Worm (Caenorhabditis elegans) whole organism, L2 larva: ENCODE measurements around the gene hlh-4.

ENCODE experiments used
- C34F6.9 ChIP-seq: fragments of 150-350 bp; optimal IDR thresholded peaks from 2 replicates; lab custom pipeline; 2014; ENCODE audit warnings: missing biosample characterization, missing genetic modification characterization
- F13H6.1 ChIP-seq: sonication (generic microtip); optimal IDR thresholded peaks from 2 replicates; lab custom pipeline; 2016; ENCODE audit warnings: missing genetic modification characterization, missing compliant biosample characterization
- R02D3.7 ChIP-seq: fragments of 150-350 bp; optimal IDR thresholded peaks from 2 replicates; lab custom pipeline; 2014; ENCODE audit warnings: missing biosample characterization, missing genetic modification characterization
- Y55F3AM.14 ChIP-seq: fragments of 200-800 bp; sonication (Bioruptor generic); optimal IDR thresholded peaks from 2 replicates; lab custom pipeline; 2018; ENCODE audit warnings: mild to moderate bottlenecking, missing genetic modification characterization, missing compliant biosample characterization
- ZK546.5 ChIP-seq: sonication (generic microtip); optimal IDR thresholded peaks from 2 replicates; lab custom pipeline; 2017; ENCODE audit warnings: missing biosample characterization, missing genetic modification characterization
- alr-1 ChIP-seq: fragments of 150-350 bp; optimal IDR thresholded peaks from 2 replicates; lab custom pipeline; 2014; ENCODE audit warnings: missing biosample characterization, missing genetic modification characterization
- aly-2 ChIP-seq: fragments of 150-350 bp; optimal IDR thresholded peaks from 2 replicates; lab custom pipeline; 2014; ENCODE audit warnings: missing biosample characterization, missing genetic modification characterization
- ama-1 ChIP-seq: fragments of 150-350 bp; optimal IDR thresholded peaks from 2 replicates; lab custom pipeline; 2018; ENCODE audit warnings: inconsistent platforms
- blmp-1 ChIP-seq: sonication (generic microtip); optimal IDR thresholded peaks from 2 replicates; lab custom pipeline; 2017; ENCODE audit warnings: missing genetic modification characterization, mild to moderate bottlenecking, missing compliant biosample characterization, antibody characterized with exemption, moderate library complexity; ENCODE audit not compliant: insufficient read depth
- ceh-16 ChIP-seq: fragments of 150-350 bp; optimal IDR thresholded peaks from 2 replicates; lab custom pipeline; 2014; ENCODE audit warnings: missing biosample characterization, missing genetic modification characterization
- ceh-82 ChIP-seq: fragments of 150-350 bp; optimal IDR thresholded peaks from 2 replicates; lab custom pipeline; 2014; ENCODE audit warnings: missing biosample characterization, missing genetic modification characterization
- crh-2 ChIP-seq: sonication (generic microtip); optimal IDR thresholded peaks from 2 replicates; lab custom pipeline; 2017; ENCODE audit warnings: missing biosample characterization, missing genetic modification characterization
- dmd-4 ChIP-seq: sonication (generic microtip); optimal IDR thresholded peaks from 2 replicates; lab custom pipeline; 2017; ENCODE audit warnings: missing biosample characterization, missing genetic modification characterization
- elt-1 ChIP-seq: fragments of 150-350 bp; optimal IDR thresholded peaks from 2 replicates; lab custom pipeline; 2014; ENCODE audit warnings: missing biosample characterization, missing genetic modification characterization
- elt-3 ChIP-seq: sonication (generic microtip); optimal IDR thresholded peaks from 2 replicates; lab custom pipeline; 2017; ENCODE audit warnings: missing biosample characterization, missing genetic modification characterization
- fos-1 ChIP-seq: fragments of 150-350 bp; optimal IDR thresholded peaks from 2 replicates; lab custom pipeline; 2014; ENCODE audit warnings: missing biosample characterization, missing genetic modification characterization
- gmeb-1 ChIP-seq: fragments of 150-350 bp; optimal IDR thresholded peaks from 2 replicates; lab custom pipeline; 2014; ENCODE audit warnings: missing biosample characterization, missing genetic modification characterization
- lin-11 ChIP-seq: fragments of 150-350 bp; sonication (generic microtip); optimal IDR thresholded peaks from 2 replicates; lab custom pipeline; 2014; ENCODE audit warnings: missing biosample characterization, missing genetic modification characterization, inconsistent platforms, mixed read lengths
- lin-13 ChIP-seq: fragments of 150-350 bp; optimal IDR thresholded peaks from 2 replicates; lab custom pipeline; 2014; ENCODE audit warnings: missing biosample characterization, missing genetic modification reagents, missing genetic modification characterization
- lin-39 ChIP-seq: fragments of 150-350 bp; optimal IDR thresholded peaks from 2 replicates; lab custom pipeline; 2014; ENCODE audit warnings: missing biosample characterization, missing genetic modification reagents, missing genetic modification characterization
- lsy-2 ChIP-seq, 2 experiments: fragments of 150-350 bp in 1 of 2; sonication (generic microtip) in 1 of 2; optimal IDR thresholded peaks; 2 replicates each; lab custom pipeline; 2014 to 2017; ENCODE audit warnings: missing biosample characterization in 2 of 2, missing genetic modification characterization in 2 of 2
- mab-5 ChIP-seq: fragments of 150-350 bp; optimal IDR thresholded peaks from 2 replicates; lab custom pipeline; 2014; ENCODE audit warnings: missing biosample characterization, missing genetic modification characterization
- mbf-1 ChIP-seq: sonication (generic microtip); optimal IDR thresholded peaks from 2 replicates; lab custom pipeline; 2017; ENCODE audit warnings: missing biosample characterization, missing genetic modification characterization
- mdl-1 ChIP-seq, 2 experiments: fragments of 150-350 bp in 1 of 2; sonication (generic microtip) in 1 of 2; optimal IDR thresholded peaks; 2 replicates each; lab custom pipeline; 2017; ENCODE audit warnings: missing biosample characterization in 2 of 2, missing genetic modification characterization in 2 of 2
- nhr-10 ChIP-seq: sonication (generic microtip); optimal IDR thresholded peaks from 2 replicates; lab custom pipeline; 2017; ENCODE audit warnings: missing biosample characterization, missing genetic modification characterization
- nhr-11 ChIP-seq: fragments of 150-350 bp; optimal IDR thresholded peaks from 2 replicates; lab custom pipeline; 2014; ENCODE audit warnings: missing biosample characterization, missing genetic modification characterization
- nhr-12 ChIP-seq: fragments of 150-350 bp; optimal IDR thresholded peaks from 2 replicates; lab custom pipeline; 2014; ENCODE audit warnings: missing biosample characterization, missing genetic modification characterization
- nhr-129 ChIP-seq: fragments of 150-350 bp; optimal IDR thresholded peaks from 2 replicates; lab custom pipeline; 2014; ENCODE audit warnings: missing biosample characterization, missing genetic modification characterization
- nhr-21 ChIP-seq: fragments of 150-350 bp; optimal IDR thresholded peaks from 2 replicates; lab custom pipeline; 2014; ENCODE audit warnings: missing biosample characterization, missing genetic modification characterization
- nhr-23 ChIP-seq: fragments of 150-350 bp; optimal IDR thresholded peaks from 2 replicates; lab custom pipeline; 2014; ENCODE audit warnings: missing biosample characterization, missing genetic modification reagents, missing genetic modification characterization
- nhr-237 ChIP-seq: fragments of 150-350 bp; optimal IDR thresholded peaks from 2 replicates; lab custom pipeline; 2014; ENCODE audit warnings: missing biosample characterization, missing genetic modification characterization
- nhr-25 ChIP-seq: fragments of 150-350 bp; sonication (generic microtip); optimal IDR thresholded peaks from 3 replicates; lab custom pipeline; 2014; ENCODE audit warnings: missing biosample characterization, missing genetic modification characterization
- nhr-6 ChIP-seq: fragments of 150-350 bp; optimal IDR thresholded peaks from 2 replicates; lab custom pipeline; 2014; ENCODE audit warnings: missing biosample characterization, missing genetic modification characterization
- nhr-77 ChIP-seq: fragments of 150-350 bp; optimal IDR thresholded peaks from 2 replicates; lab custom pipeline; 2014; ENCODE audit warnings: missing biosample characterization, missing genetic modification characterization
- peb-1 ChIP-seq: fragments of 150-350 bp; optimal IDR thresholded peaks from 2 replicates; lab custom pipeline; 2014; ENCODE audit warnings: missing biosample characterization, missing genetic modification characterization
- sem-4 ChIP-seq: fragments of 150-350 bp; optimal IDR thresholded peaks from 2 replicates; lab custom pipeline; 2014; ENCODE audit warnings: missing biosample characterization, missing genetic modification reagents, missing genetic modification characterization
- skn-1 ChIP-seq: sonication (generic microtip); optimal IDR thresholded peaks from 2 replicates; lab custom pipeline; 2017; ENCODE audit warnings: missing biosample characterization, missing genetic modification characterization
- sma-3 ChIP-seq: sonication (generic microtip); optimal IDR thresholded peaks from 2 replicates; lab custom pipeline; 2016; ENCODE audit warnings: missing genetic modification reagents, missing genetic modification characterization, missing compliant biosample characterization
- sma-9 ChIP-seq, 2 experiments: fragments of 150-350 bp in 1 of 2; sonication (generic microtip) in 1 of 2; optimal IDR thresholded peaks; 2 replicates each; lab custom pipeline; 2014 to 2016; ENCODE audit warnings: missing genetic modification characterization in 2 of 2, mild to moderate bottlenecking in 1 of 2, missing biosample characterization in 1 of 2, missing compliant biosample characterization in 1 of 2, missing genetic modification reagents in 1 of 2, moderate library complexity in 1 of 2
- snpc-4 ChIP-seq: fragments of 150-350 bp; optimal IDR thresholded peaks from 2 replicates; lab custom pipeline; 2014; ENCODE audit warnings: missing biosample characterization, missing genetic modification characterization
- unc-39 ChIP-seq: fragments of 150-350 bp; optimal IDR thresholded peaks from 2 replicates; lab custom pipeline; 2014; ENCODE audit warnings: missing biosample characterization, missing genetic modification characterization
- unc-55 ChIP-seq: fragments of 150-350 bp; sonication (generic microtip); optimal IDR thresholded peaks from 3 replicates; lab custom pipeline; 2014; ENCODE audit warnings: missing biosample characterization, missing genetic modification reagents, missing genetic modification characterization
- unc-62 ChIP-seq: fragments of 150-350 bp; optimal IDR thresholded peaks from 2 replicates; lab custom pipeline; 2014; ENCODE audit warnings: missing biosample characterization, missing genetic modification reagents, missing genetic modification characterization
- zag-1 ChIP-seq: fragments of 150-350 bp; optimal IDR thresholded peaks from 2 replicates; lab custom pipeline; 2014; ENCODE audit warnings: missing biosample characterization, missing genetic modification characterization
- ztf-1 ChIP-seq: fragments of 200-800 bp; sonication (Bioruptor generic); conservative IDR thresholded peaks from 2 replicates; pipeline ENCODE4 v1.3.6; 2022; ENCODE audit warnings: missing genetic modification characterization, missing compliant biosample characterization
- ztf-11 ChIP-seq: sonication (generic microtip); optimal IDR thresholded peaks from 2 replicates; lab custom pipeline; 2017; ENCODE audit warnings: missing biosample characterization, missing genetic modification characterization
- ztf-4 ChIP-seq: fragments of 150-350 bp; optimal IDR thresholded peaks from 2 replicates; lab custom pipeline; 2014; ENCODE audit warnings: missing biosample characterization, missing genetic modification characterization

hlh-4 gene

DNA sequence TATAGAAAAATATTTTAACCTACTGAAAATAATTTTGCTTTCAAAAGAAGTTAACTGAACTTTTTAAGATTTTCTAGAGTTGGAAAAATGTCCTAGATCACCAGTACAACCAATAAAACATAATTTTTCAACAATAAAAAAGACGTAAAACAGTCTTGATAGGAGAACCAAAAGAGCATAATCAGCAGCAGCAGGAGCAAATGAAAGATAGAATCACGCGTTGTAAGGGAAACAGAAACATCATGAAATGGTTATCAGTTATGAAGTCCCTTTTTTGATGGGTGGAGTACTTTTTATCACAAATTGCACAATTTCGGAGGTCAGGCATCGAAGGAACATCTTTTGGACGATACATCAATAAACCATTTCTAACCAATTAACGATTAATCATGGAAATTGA, 16.9 kb downstream of the hlh-4 start:
- TF ChIP-seq peb-1 (tag; lab: Kevin White, UChicago) (no peak), lin-13 (GFP tag; lab: Kevin White, UChicago) (no peak), mbf-1 (tag; lab: Kevin White, UChicago) (no peak), lin-39 (no peak), nhr-6 (tag; lab: Kevin White, UChicago) (no peak), ztf-4 (tag; lab: Kevin White, UChicago) (no peak), blmp-1 (tag; lab: Kevin White, UChicago) (no peak), nhr-10 (tag; lab: Kevin White, UChicago) (no peak), fos-1 (peak; percentile 86), crh-2 (tag; lab: Kevin White, UChicago) (peak; percentile 60), nhr-21 (tag; lab: Kevin White, UChicago) (no peak), aly-2 (tag; lab: Kevin White, UChicago) (no peak), ZK546.5 (tag; lab: Kevin White, UChicago) (no peak), nhr-129 (tag; lab: Kevin White, UChicago) (no peak), snpc-4 (no peak), ama-1 (lab: Kevin White, UChicago) (no peak), nhr-237 (tag; lab: Kevin White, UChicago) (no peak), alr-1 (tag; lab: Kevin White, UChicago) (no peak), nhr-23 (no peak), F13H6.1 (tag; lab: Kevin White, UChicago) (peak; percentile 23), lsy-2 (tag; optimal IDR thresholded peaks at IDR 0.05; lab: Kevin White, UChicago) (no peak), sma-9 (GFP tag; optimal IDR thresholded peaks at IDR 0.05; lab: Kevin White, UChicago) (peak; percentile 71), sma-9 (tag; optimal IDR thresholded peaks at IDR 0.05; lab: Kevin White, UChicago) (no peak), unc-39 (tag; lab: Kevin White, UChicago) (no peak), ceh-82 (no peak), elt-1 (tag; lab: Kevin White, UChicago) (no peak), skn-1 (tag; lab: Kevin White, UChicago) (no peak), lin-11 (tag; lab: Kevin White, UChicago) (no peak), unc-55 (no peak), sma-3 (GFP tag; lab: Kevin White, UChicago) (no peak), Y55F3AM.14 (no peak), mab-5 (tag; lab: Kevin White, UChicago) (no peak), nhr-25 (no peak), nhr-12 (tag; lab: Kevin White, UChicago) (no peak), elt-3 (tag; lab: Kevin White, UChicago) (no peak), nhr-11 (tag; lab: Kevin White, UChicago) (no peak), R02D3.7 (tag; lab: Kevin White, UChicago) (no peak), gmeb-1 (tag; lab: Kevin White, UChicago) (peak; percentile 6), dmd-4 (tag; lab: Kevin White, UChicago) (no peak), ztf-11 (tag; lab: Kevin White, UChicago) (no peak), zag-1 (no peak), sem-4 (no peak), C34F6.9 (no peak)

DNA sequence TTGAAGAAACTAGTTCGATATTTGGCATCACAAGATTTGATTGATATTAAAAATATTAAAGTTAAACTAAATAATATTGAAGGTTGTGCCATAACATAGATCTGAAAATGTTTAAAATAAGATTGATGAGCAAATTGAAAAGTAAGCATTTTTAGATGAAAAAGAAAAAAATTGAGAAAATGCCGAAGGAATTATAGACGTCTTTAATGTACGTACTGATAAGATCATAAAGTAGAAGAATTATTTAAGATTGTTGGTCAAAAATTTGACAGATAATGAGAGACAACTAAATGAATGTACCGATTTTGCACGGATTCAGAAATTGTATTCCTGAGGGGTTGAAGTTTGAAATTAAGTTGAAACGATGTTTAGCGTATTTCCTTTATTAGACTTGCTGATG, 18.7 kb downstream of the hlh-4 start, which contains the start of gene ncx-7:
ncx-7 (minus strand) TSS at position 101 of the 400 bp plus-strand sequence.
- no peak for TF ChIP-seq C34F6.9

DNA sequence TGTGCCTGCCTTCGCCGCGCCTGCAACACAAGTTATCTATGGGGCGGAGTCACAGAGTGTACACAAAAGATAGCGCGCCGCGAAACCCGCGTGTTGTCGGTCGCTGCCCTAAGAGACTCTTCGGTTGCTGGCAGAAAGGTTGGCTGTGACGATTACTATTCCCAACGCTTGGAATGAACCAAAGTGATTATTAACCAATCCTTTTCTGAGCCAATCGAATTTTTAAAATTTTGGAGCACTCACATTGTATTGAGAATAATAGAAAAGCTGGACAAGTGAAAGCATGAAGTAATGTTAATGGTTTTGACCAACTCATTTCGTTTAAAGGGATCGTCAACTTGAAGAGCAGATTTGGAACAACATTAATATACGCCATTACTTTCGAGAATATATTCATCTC, 21.6 kb downstream of the hlh-4 start:
- peak; percentile 98 for TF ChIP-seq snpc-4
- TF ChIP-seq lsy-2 (tag; optimal IDR thresholded peaks at IDR 0.05; lab: Kevin White, UChicago), result peak; percentile 16 to 68
- no peak for TF ChIP-seq dmd-4 (tag; lab: Kevin White, UChicago)
- TF ChIP-seq alr-1 (tag; lab: Kevin White, UChicago), result no peak
- no peak for TF ChIP-seq ztf-4 (tag; lab: Kevin White, UChicago)
- TF ChIP-seq sma-3 (GFP tag; lab: Kevin White, UChicago), result peak; percentile 85
- TF ChIP-seq ceh-16 (tag; lab: Kevin White, UChicago), result peak; percentile 41
- no peak for TF ChIP-seq mab-5 (tag; lab: Kevin White, UChicago)
- TF ChIP-seq gmeb-1 (tag; lab: Kevin White, UChicago), result peak; percentile 79
- TF ChIP-seq aly-2 (tag; lab: Kevin White, UChicago), result no peak
- peak; percentile 58 for TF ChIP-seq crh-2 (tag; lab: Kevin White, UChicago)
- TF ChIP-seq elt-3 (tag; lab: Kevin White, UChicago), result no peak
- TF ChIP-seq sem-4, result no peak
- TF ChIP-seq nhr-25, result peak; percentile 53
- TF ChIP-seq ceh-82, result no peak
- TF ChIP-seq R02D3.7 (tag; lab: Kevin White, UChicago), result no peak
- no peak for TF ChIP-seq nhr-6 (tag; lab: Kevin White, UChicago)
- no peak for TF ChIP-seq elt-1 (tag; lab: Kevin White, UChicago)
- peak in 1 of 2 experiments; percentile 42 for TF ChIP-seq mdl-1 (tag; optimal IDR thresholded peaks at IDR 0.05; lab: Kevin White, UChicago)
- peak; percentile 27 for TF ChIP-seq Y55F3AM.14
- TF ChIP-seq peb-1 (tag; lab: Kevin White, UChicago), result no peak
- no peak for TF ChIP-seq unc-55
- no peak for TF ChIP-seq unc-62 (GFP tag; lab: Kevin White, UChicago)
- no peak for TF ChIP-seq mbf-1 (tag; lab: Kevin White, UChicago)
- no peak for TF ChIP-seq ztf-1
- TF ChIP-seq nhr-11 (tag; lab: Kevin White, UChicago), result no peak
- peak; percentile 30 for TF ChIP-seq nhr-77 (tag; lab: Kevin White, UChicago)
- no peak for TF ChIP-seq nhr-12 (tag; lab: Kevin White, UChicago)
- no peak for TF ChIP-seq nhr-237 (tag; lab: Kevin White, UChicago)
- peak; percentile 66 for TF ChIP-seq F13H6.1 (tag; lab: Kevin White, UChicago)
- TF ChIP-seq nhr-21 (tag; lab: Kevin White, UChicago), result peak; percentile 64
- TF ChIP-seq unc-39 (tag; lab: Kevin White, UChicago), result no peak
- TF ChIP-seq blmp-1 (tag; lab: Kevin White, UChicago), result no peak
- no peak for TF ChIP-seq skn-1 (tag; lab: Kevin White, UChicago)
